Fruit fly (Drosophila melanogaster): ENCODE results near the gene ppk11.

DNA sequence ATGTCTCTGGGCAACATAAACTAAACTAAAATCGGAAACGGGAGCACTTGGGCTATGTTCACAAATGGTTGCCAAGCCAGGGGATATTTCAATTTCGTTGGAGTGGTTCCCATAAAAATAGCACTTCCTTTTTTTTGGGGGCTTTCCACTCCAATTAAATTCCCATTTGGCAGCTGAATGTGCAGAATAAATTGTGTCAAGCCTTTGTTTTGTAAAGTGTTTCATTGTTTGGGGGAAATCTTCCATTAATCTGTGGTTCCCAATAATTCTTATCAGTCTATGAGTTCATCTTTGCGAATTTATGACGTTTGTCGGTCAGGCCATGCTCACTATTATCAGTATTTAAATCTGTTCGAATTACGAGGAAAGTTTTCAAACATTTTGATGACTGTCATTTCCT is 3.1 kb upstream of the ppk11 start:
- TF ChIP-seq usp (GFP tag; optimal IDR thresholded peaks at IDR 0.05) = no peak
- no peak for TF ChIP-seq CG8478 (optimal IDR thresholded peaks at IDR 0.05)
- TF ChIP-seq Dll (optimal IDR thresholded peaks at IDR 0.05) = no peak
- no peak for TF ChIP-seq psq (optimal IDR thresholded peaks at IDR 0.05)
